Worm (Caenorhabditis elegans): ENCODE results near the gene hpo-25.

Gene hpo-25

ce11 chrII:2366623-2367365, 2.3 kb upstream of the hpo-25 start, which contains the start of the genes F43C11.12 and F16G10.5:
Gene F43C11.12 (minus strand): TSS chrII:2366723.
Gene F16G10.5 (plus strand): TSS chrII:2367315.
- no peak for TF ChIP-seq cog-1 (tag; optimal IDR thresholded peaks at IDR 0.05)
- TF ChIP-seq ref-1 (GFP tag; conservative IDR thresholded peaks at IDR 0.05): no peak
- TF ChIP-seq flt-1 (GFP tag; IDR thresholded peaks at IDR 0.05): no peak
- TF ChIP-seq med-1 (GFP tag; optimal IDR thresholded peaks at IDR 0.05; ENCODE audit: insufficient read depth): no peak
- no peak for TF ChIP-seq ztf-29 (GFP tag; IDR thresholded peaks at IDR 0.05)
- TF ChIP-seq T22C8.4 (GFP tag; IDR thresholded peaks at IDR 0.05): no peak

ce11 chrII:2372090-2372489, 3.0 kb downstream of the hpo-25 start, which contains the start of gene F16G10.3:
Gene F16G10.3 (plus strand): TSS chrII:2372390.
- TF ChIP-seq klf-2 (GFP tag; conservative IDR thresholded peaks at IDR 0.05) (no peak), med-1 (GFP tag; optimal IDR thresholded peaks at IDR 0.05; ENCODE audit: insufficient read depth) (no peak), ref-1 (GFP tag; conservative IDR thresholded peaks at IDR 0.05) (no peak), tab-1 (GFP tag; IDR thresholded peaks at IDR 0.05) (no peak), flt-1 (GFP tag; IDR thresholded peaks at IDR 0.05) (no peak), ztf-23 (GFP tag; IDR thresholded peaks at IDR 0.05) (no peak), ztf-29 (GFP tag; IDR thresholded peaks at IDR 0.05) (no peak)

- TF ChIP-seq ref-1 (GFP tag; conservative IDR thresholded peaks at IDR 0.05): no peak
These were observed 5.9 kb downstream of the hpo-25 start, which contains the start of gene F16G10.2 for ce11 chrII:2374973-2375372. Gene F16G10.2 (plus strand): TSS chrII:2375273.

- TF ChIP-seq ztf-29 (GFP tag; IDR thresholded peaks at IDR 0.05) (no peak), tab-1 (GFP tag; IDR thresholded peaks at IDR 0.05) (no peak), flt-1 (GFP tag; IDR thresholded peaks at IDR 0.05) (no peak), ref-1 (GFP tag; conservative IDR thresholded peaks at IDR 0.05) (no peak), T22C8.4 (GFP tag; IDR thresholded peaks at IDR 0.05) (no peak), ztf-23 (GFP tag; IDR thresholded peaks at IDR 0.05) (no peak), med-1 (GFP tag; optimal IDR thresholded peaks at IDR 0.05; ENCODE audit: insufficient read depth) (no peak), cog-1 (tag; optimal IDR thresholded peaks at IDR 0.05) (no peak), klf-2 (GFP tag; conservative IDR thresholded peaks at IDR 0.05) (no peak)
These were observed 8.7 kb downstream of the hpo-25 start, which contains the start of gene F16G10.6 for ce11 chrII:2377751-2378150. Gene F16G10.6 (minus strand): TSS chrII:2377851.

ce11 chrII:2378465-2379009, 9.5 kb downstream of the hpo-25 start:
- TF ChIP-seq cog-1 (tag; optimal IDR thresholded peaks at IDR 0.05): no peak
- no peak for TF ChIP-seq ztf-23 (GFP tag; IDR thresholded peaks at IDR 0.05)
- no peak for TF ChIP-seq T22C8.4 (GFP tag; IDR thresholded peaks at IDR 0.05)
- TF ChIP-seq ref-1 (GFP tag; conservative IDR thresholded peaks at IDR 0.05): no peak
- no peak for TF ChIP-seq tab-1 (GFP tag; IDR thresholded peaks at IDR 0.05)
- TF ChIP-seq klf-2 (GFP tag; conservative IDR thresholded peaks at IDR 0.05): no peak
- TF ChIP-seq flt-1 (GFP tag; IDR thresholded peaks at IDR 0.05): no peak

ce11 chrII:2379673-2380072, 10.6 kb downstream of the hpo-25 start:
- TF ChIP-seq flt-1 (GFP tag; IDR thresholded peaks at IDR 0.05) (no peak), ztf-23 (GFP tag; IDR thresholded peaks at IDR 0.05) (no peak), T22C8.4 (GFP tag; IDR thresholded peaks at IDR 0.05) (no peak)

- TF ChIP-seq med-1 (GFP tag; optimal IDR thresholded peaks at IDR 0.05; ENCODE audit: insufficient read depth) (no peak), flt-1 (GFP tag; IDR thresholded peaks at IDR 0.05) (no peak), ref-1 (GFP tag; conservative IDR thresholded peaks at IDR 0.05) (no peak), ztf-29 (GFP tag; IDR thresholded peaks at IDR 0.05) (no peak)
These were observed 11.1 kb downstream of the hpo-25 start, which contains the start of gene F16G10.7 for ce11 chrII:2380174-2380573. Gene F16G10.7 (minus strand): TSS chrII:2380274.

- TF ChIP-seq ztf-23 (GFP tag; IDR thresholded peaks at IDR 0.05): no peak
- TF ChIP-seq flt-1 (GFP tag; IDR thresholded peaks at IDR 0.05): no peak
- TF ChIP-seq klf-2 (GFP tag; conservative IDR thresholded peaks at IDR 0.05): no peak
- no peak for TF ChIP-seq ztf-29 (GFP tag; IDR thresholded peaks at IDR 0.05)
- TF ChIP-seq tab-1 (GFP tag; IDR thresholded peaks at IDR 0.05): no peak
- TF ChIP-seq T22C8.4 (GFP tag; IDR thresholded peaks at IDR 0.05): no peak
- TF ChIP-seq cog-1 (tag; optimal IDR thresholded peaks at IDR 0.05): no peak
- no peak for TF ChIP-seq med-1 (GFP tag; optimal IDR thresholded peaks at IDR 0.05; ENCODE audit: insufficient read depth)
- TF ChIP-seq ref-1 (GFP tag; conservative IDR thresholded peaks at IDR 0.05): no peak
These were observed 14.3 kb downstream of the hpo-25 start, which contains the start of gene F16G10.8 for ce11 chrII:2383334-2383733. Gene F16G10.8 (minus strand): TSS chrII:2383434.

- no peak for TF ChIP-seq med-1 (GFP tag; optimal IDR thresholded peaks at IDR 0.05; ENCODE audit: insufficient read depth)
- no peak for TF ChIP-seq ztf-29 (GFP tag; IDR thresholded peaks at IDR 0.05)
These were observed 16.4 kb downstream of the hpo-25 start, which contains the start of gene F16G10.9 for ce11 chrII:2385495-2385894. Gene F16G10.9 (minus strand): TSS chrII:2385595.

ce11 chrII:2390884-2391283, 21.8 kb downstream of the hpo-25 start, which contains the start of gene F16G10.10:
Gene F16G10.10 (minus strand): TSS chrII:2390984.
- TF ChIP-seq T22C8.4 (GFP tag; IDR thresholded peaks at IDR 0.05): no peak
- no peak for TF ChIP-seq ref-1 (GFP tag; conservative IDR thresholded peaks at IDR 0.05)
- TF ChIP-seq klf-2 (GFP tag; conservative IDR thresholded peaks at IDR 0.05): no peak
- TF ChIP-seq flt-1 (GFP tag; IDR thresholded peaks at IDR 0.05): no peak
- no peak for TF ChIP-seq tab-1 (GFP tag; IDR thresholded peaks at IDR 0.05)
- no peak for TF ChIP-seq cog-1 (tag; optimal IDR thresholded peaks at IDR 0.05)
- no peak for TF ChIP-seq ztf-29 (GFP tag; IDR thresholded peaks at IDR 0.05)
- no peak for TF ChIP-seq med-1 (GFP tag; optimal IDR thresholded peaks at IDR 0.05; ENCODE audit: insufficient read depth)
- no peak for TF ChIP-seq ztf-23 (GFP tag; IDR thresholded peaks at IDR 0.05)

Measured in whole organism, midembryonic.